Worm (Caenorhabditis elegans) whole organism, L4 larva: ENCODE data around the gene ubc-20.

ENCODE experiments used
- R02D3.7 ChIP-seq: fragments of 150-350 bp; sonication (generic microtip); optimal IDR thresholded peaks from 3 replicates; lab custom pipeline; 2014; ENCODE audit warnings: missing biosample characterization, missing genetic modification characterization
- aly-2 ChIP-seq: sonication (generic microtip); optimal IDR thresholded peaks from 2 replicates; lab custom pipeline; 2018; ENCODE audit warnings: missing biosample characterization, missing genetic modification characterization
- ama-1 ChIP-seq: fragments of 150-350 bp; optimal IDR thresholded peaks from 2 replicates; lab custom pipeline; 2014; ENCODE audit warnings: inconsistent platforms, mixed read lengths
- ceh-82 ChIP-seq: sonication (generic microtip); optimal IDR thresholded peaks from 2 replicates; lab custom pipeline; 2017; ENCODE audit warnings: missing biosample characterization, missing genetic modification characterization
- dmd-8 ChIP-seq: fragments of 200-800 bp; sonication (Bioruptor generic); IDR thresholded peaks from 2 replicates; pipeline ENCODE4 v1.3.6; 2022; ENCODE audit warnings: missing genetic modification characterization, missing compliant biosample characterization
- dve-1 ChIP-seq: sonication (generic microtip); optimal IDR thresholded peaks from 2 replicates; lab custom pipeline; 2017; ENCODE audit warnings: antibody characterized with exemption, mild to moderate bottlenecking, missing genetic modification characterization, missing compliant biosample characterization; ENCODE audit not compliant: insufficient read depth
- hif-1 ChIP-seq, 2 experiments: sonication (generic microtip); optimal IDR thresholded peaks; 2 replicates each; lab custom pipeline; 2016 to 2017; ENCODE audit warnings: missing compliant biosample characterization in 2 of 2, missing genetic modification characterization in 2 of 2, missing genetic modification reagents in 2 of 2, missing genotype in 2 of 2, mild to moderate bottlenecking in 1 of 2
- nhr-237 ChIP-seq: sonication (generic microtip); optimal IDR thresholded peaks from 2 replicates; lab custom pipeline; 2017; ENCODE audit warnings: missing biosample characterization, missing genetic modification characterization
- pha-4 ChIP-seq, 2 experiments: fragments of 150-350 bp in 1 of 2; fragments of 200-800 bp in 1 of 2; sonication (Bioruptor generic) in 1 of 2; IDR thresholded peaks in 1 of 2; optimal IDR thresholded peaks in 1 of 2; 2 replicates each; pipeline versions ENCODE4 v1.3.6 to Lab custom; 2014 to 2022; ENCODE audit warnings: missing genetic modification characterization in 2 of 2, missing genetic modification reagents in 2 of 2, missing biosample characterization in 1 of 2, missing compliant biosample characterization in 1 of 2
- snpc-4 ChIP-seq: fragments of 150-350 bp; optimal IDR thresholded peaks from 2 replicates; lab custom pipeline; 2014; ENCODE audit warnings: missing biosample characterization, missing genetic modification characterization
- unc-39 ChIP-seq: sonication (generic microtip); optimal IDR thresholded peaks from 2 replicates; lab custom pipeline; 2017; ENCODE audit warnings: missing biosample characterization, missing genetic modification characterization
- vab-7 ChIP-seq: fragments of 200-800 bp; sonication (Bioruptor generic); IDR thresholded peaks from 2 replicates; pipeline ENCODE4 v1.3.6; 2022; ENCODE audit warnings: missing genetic modification reagents, missing genetic modification characterization, missing compliant biosample characterization
- zfp-2 ChIP-seq: sonication (generic microtip); optimal IDR thresholded peaks from 2 replicates; lab custom pipeline; 2016; ENCODE audit warnings: mild to moderate bottlenecking, missing genetic modification characterization, missing compliant biosample characterization

DNA sequence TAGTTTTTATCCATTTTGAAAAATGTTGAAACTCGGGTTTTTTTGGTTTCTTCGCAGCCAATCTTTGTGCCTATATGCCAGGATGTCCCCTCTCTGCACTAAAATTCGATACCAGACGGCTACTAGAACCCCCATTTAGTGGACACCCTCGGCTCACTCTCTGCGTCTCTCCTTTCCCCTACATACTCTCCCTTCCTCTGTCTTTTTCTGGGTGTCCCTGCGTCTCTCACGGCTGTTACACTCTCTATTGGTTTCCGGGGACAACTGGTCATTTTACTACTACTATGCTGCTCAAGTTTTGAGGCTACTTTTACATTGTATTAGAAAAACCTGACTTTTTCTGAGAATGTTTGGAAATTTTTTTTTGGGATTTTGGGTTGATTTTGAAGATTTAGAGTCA is 31.7 kb downstream of the ubc-20 start:
- TF ChIP-seq dve-1 (tag; lab: Kevin White, UChicago) (no peak), R02D3.7 (tag; lab: Kevin White, UChicago) (no peak), nhr-237 (no peak), pha-4 (GFP tag; IDR thresholded peaks at IDR 0.05; lab: Robert Waterston, UW) (no peak), pha-4 (tag; optimal IDR thresholded peaks at IDR 0.05; lab: Kevin White, UChicago) (no peak), zfp-2 (tag; lab: Kevin White, UChicago) (no peak), aly-2 (no peak), ceh-82 (no peak), unc-39 (tag; lab: Kevin White, UChicago) (no peak), ama-1 (no peak), hif-1 (tag; optimal IDR thresholded peaks at IDR 0.05; lab: Kevin White, UChicago) (no peak), snpc-4 (no peak), vab-7 (GFP tag; lab: Robert Waterston, UW) (no peak), dmd-8 (no peak)
